Worm (Caenorhabditis elegans) whole organism, L4/young adult: ENCODE measurements around the gene F54D1.1.

ENCODE experiments used
- W03F9.2 ChIP-seq: fragments of 150-350 bp; optimal IDR thresholded peaks from 2 replicates; lab custom pipeline; 2014; ENCODE audit warnings: missing biosample characterization, missing genetic modification characterization
- dao-5 ChIP-seq: sonication (generic microtip); optimal IDR thresholded peaks from 2 replicates; lab custom pipeline; 2016; ENCODE audit warnings: missing genotype, missing genetic modification characterization, moderate library complexity, missing compliant biosample characterization
- him-1 ChIP-seq: sonication (generic microtip); optimal IDR thresholded peaks from 2 replicates; lab custom pipeline; 2016; ENCODE audit warnings: missing genotype, missing genetic modification reagents, missing genetic modification characterization, missing compliant biosample characterization

DNA sequence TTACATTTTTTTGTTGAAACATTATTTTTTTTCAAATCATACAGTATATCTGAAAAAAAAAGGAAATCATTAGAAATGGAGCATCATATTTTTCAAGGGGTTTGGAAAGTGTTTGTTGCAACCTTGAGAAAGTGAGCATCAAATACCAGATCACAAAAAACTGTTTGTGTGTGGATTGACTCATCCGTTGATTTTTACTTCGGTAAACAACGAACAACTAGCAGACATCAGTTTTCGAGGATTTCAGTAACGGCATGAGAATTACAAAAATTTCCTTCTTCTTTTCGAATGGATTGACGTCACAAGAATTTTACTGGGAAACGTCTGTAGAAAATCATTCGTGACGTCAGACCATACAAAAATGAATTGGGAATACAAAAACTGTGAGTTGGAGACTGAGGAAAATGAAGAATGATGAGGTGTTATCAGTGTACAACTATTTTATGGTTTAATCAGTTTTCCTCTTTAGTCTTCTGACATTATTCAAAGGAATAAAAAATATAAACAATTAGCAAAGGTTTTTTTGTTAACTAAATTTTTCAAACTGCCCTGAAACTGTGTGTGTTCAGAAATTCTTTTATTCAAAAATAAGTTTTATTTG is 13.5 kb upstream of the F54D1.1 start, which contains the start of gene C05C12.4:
- no peak for TF ChIP-seq W03F9.2 (tag; lab: Kevin White, UChicago)
- no peak for TF ChIP-seq dao-5 (tag; lab: Kevin White, UChicago)
- no peak for TF ChIP-seq him-1
